Fruit fly (Drosophila melanogaster) whole organism, wandering third instar larva: ENCODE data around the gene CG10587.

ENCODE experiments used
- Dif ChIP-seq: fragments of 200-275, 200-300 bp; sonication (Bioruptor generic); optimal IDR thresholded peaks from 2 replicates; lab custom pipeline; 2018; ENCODE audit warnings: missing biosample characterization, missing genetic modification characterization; ENCODE audit not compliant: partially characterized antibody
- Sp1 ChIP-seq: fragments of 200-800 bp; sonication (Bioruptor generic); optimal IDR thresholded peaks from 3 replicates; lab custom pipeline; 2019; ENCODE audit warnings: missing biosample characterization, mild to moderate bottlenecking, missing genetic modification characterization, moderate library complexity
- pan ChIP-seq: fragments of >200 bp; optimal IDR thresholded peaks from 2 replicates; lab custom pipeline; 2017

dm6 chr3L:20946054-20946453 lies 16.3 kb downstream of the CG10587 start:
- no peak for TF ChIP-seq Sp1 (GFP tag; lab: Kevin White, UChicago)
- TF ChIP-seq Dif: no peak
- TF ChIP-seq pan (lab: Kevin White, UChicago): no peak
